Worm (Caenorhabditis elegans) whole organism, young adult: ENCODE measurements around the gene col-148.

Source experiments
- C17E4.6 ChIP-seq: fragments of 200-800 bp; sonication (Bioruptor generic); IDR thresholded peaks from 2 replicates; pipeline ENCODE4 v1.3.6; 2022; ENCODE audit warnings: missing genetic modification reagents, missing genetic modification characterization, missing compliant biosample characterization
- D2030.7 ChIP-seq: fragments of 200-800 bp; sonication (Bioruptor generic); IDR thresholded peaks from 2 replicates; pipeline ENCODE4 v1.3.6; 2022; ENCODE audit warnings: missing genetic modification reagents, missing genetic modification characterization, missing compliant biosample characterization
- F10E7.11 ChIP-seq: sonication (generic microtip); optimal IDR thresholded peaks from 2 replicates; lab custom pipeline; 2017; ENCODE audit warnings: mild to moderate bottlenecking, missing genetic modification characterization, moderate library complexity, missing compliant biosample characterization
- F22D6.2 ChIP-seq: sonication (generic microtip); optimal IDR thresholded peaks from 2 replicates; lab custom pipeline; 2016; ENCODE audit warnings: mild to moderate bottlenecking, missing genetic modification characterization, missing compliant biosample characterization
- F39B2.1 ChIP-seq: fragments of 200-800 bp; sonication (Bioruptor generic); IDR thresholded peaks from 2 replicates; pipeline ENCODE4 v1.3.6; 2022; ENCODE audit warnings: missing genetic modification reagents, missing genetic modification characterization, missing compliant biosample characterization
- T26A5.8 ChIP-seq: sonication (generic microtip); optimal IDR thresholded peaks from 2 replicates; lab custom pipeline; 2016; ENCODE audit warnings: missing genetic modification characterization, missing compliant biosample characterization
- Y53F4B.3 ChIP-seq: fragments of 200-800 bp; sonication (Bioruptor generic); IDR thresholded peaks from 2 replicates; pipeline ENCODE4 v1.3.6; 2022; ENCODE audit warnings: missing genetic modification reagents, missing genetic modification characterization, missing compliant biosample characterization
- Y56A3A.18 ChIP-seq: fragments of 200-800 bp; sonication (Bioruptor generic); IDR thresholded peaks from 2 replicates; pipeline ENCODE4 v1.3.6; 2022; ENCODE audit warnings: missing genetic modification reagents, missing genetic modification characterization, missing compliant biosample characterization
- akir-1 ChIP-seq: fragments of 200-800 bp; sonication (Bioruptor generic); optimal IDR thresholded peaks from 2 replicates; lab custom pipeline; 2018; ENCODE audit warnings: mild to moderate bottlenecking, missing genetic modification characterization, moderate library complexity, missing compliant biosample characterization
- attf-3 ChIP-seq: fragments of 200-800 bp; sonication (Bioruptor generic); conservative IDR thresholded peaks from 2 replicates; pipeline ENCODE4 v1.3.6; 2022; ENCODE audit warnings: missing genetic modification reagents, missing genetic modification characterization, missing compliant biosample characterization
- attf-5 ChIP-seq: fragments of 200-800 bp; sonication (Bioruptor generic); optimal IDR thresholded peaks from 2 replicates; lab custom pipeline; 2018; ENCODE audit warnings: mild to moderate bottlenecking, missing genetic modification characterization, missing compliant biosample characterization
- cebp-1 ChIP-seq, 2 experiments: fragments of 200-800 bp in 1 of 2; sonication (Bioruptor generic) in 1 of 2; sonication (generic microtip) in 1 of 2; IDR thresholded peaks in 1 of 2; optimal IDR thresholded peaks in 1 of 2; 2 replicates each; pipeline versions ENCODE4 v1.3.6 to Lab custom; 2017 to 2022; ENCODE audit warnings: missing compliant biosample characterization in 2 of 2, missing genetic modification characterization in 2 of 2, mild to moderate bottlenecking in 1 of 2, missing genetic modification reagents in 1 of 2, moderate library complexity in 1 of 2
- ceh-40 ChIP-seq: fragments of 200-800 bp; sonication (Bioruptor generic); IDR thresholded peaks from 2 replicates; pipeline ENCODE4 v1.3.6; 2022; ENCODE audit warnings: missing genetic modification characterization, missing compliant biosample characterization
- ceh-58 ChIP-seq: fragments of 200-800 bp; sonication (Bioruptor generic); IDR thresholded peaks from 2 replicates; pipeline ENCODE4 v1.3.6; 2022; ENCODE audit warnings: missing genetic modification characterization, missing compliant biosample characterization
- ceh-91 ChIP-seq: fragments of 200-800 bp; sonication (Bioruptor generic); IDR thresholded peaks from 2 replicates; pipeline ENCODE4 v1.3.6; 2022; ENCODE audit warnings: missing genetic modification reagents, missing genetic modification characterization, missing compliant biosample characterization
- die-1 ChIP-seq: sonication (generic microtip); optimal IDR thresholded peaks from 2 replicates; lab custom pipeline; 2016; ENCODE audit warnings: missing genotype, mild to moderate bottlenecking, missing genetic modification characterization, missing compliant biosample characterization
- dox-1 ChIP-seq: fragments of 200-800 bp; sonication (Bioruptor generic); IDR thresholded peaks from 2 replicates; pipeline ENCODE4 v1.3.6; 2022; ENCODE audit warnings: missing genetic modification reagents, missing genetic modification characterization, missing compliant biosample characterization
- dpl-1 ChIP-seq: fragments of 150-350 bp; optimal IDR thresholded peaks from 2 replicates; lab custom pipeline; 2014; ENCODE audit warnings: missing biosample characterization, missing genetic modification reagents, missing genetic modification characterization
- efl-1 ChIP-seq: fragments of 150-350 bp; optimal IDR thresholded peaks from 2 replicates; lab custom pipeline; 2014; ENCODE audit warnings: missing biosample characterization, missing genetic modification reagents, missing genetic modification characterization
- egl-44 ChIP-seq: fragments of 200-800 bp; sonication (Bioruptor generic); IDR thresholded peaks from 2 replicates; pipeline ENCODE4 v1.3.6; 2022; ENCODE audit warnings: missing genetic modification reagents, missing genetic modification characterization, missing compliant biosample characterization
- egrh-3 ChIP-seq: fragments of 200-800 bp; sonication (Bioruptor generic); IDR thresholded peaks from 2 replicates; pipeline ENCODE4 v1.3.6; 2022; ENCODE audit warnings: missing genetic modification reagents, missing genetic modification characterization, missing compliant biosample characterization
- gei-17 ChIP-seq: fragments of 200-800 bp; sonication (Bioruptor generic); optimal IDR thresholded peaks from 2 replicates; lab custom pipeline; 2018; ENCODE audit warnings: mild to moderate bottlenecking, missing genetic modification characterization, missing compliant biosample characterization
- hlh-12 ChIP-seq: sonication (generic microtip); optimal IDR thresholded peaks from 2 replicates; lab custom pipeline; 2016; ENCODE audit warnings: missing genetic modification characterization, missing compliant biosample characterization
- hrde-1 ChIP-seq: sonication (generic microtip); optimal IDR thresholded peaks from 2 replicates; lab custom pipeline; 2016; ENCODE audit warnings: missing genetic modification characterization, mild to moderate bottlenecking, missing compliant biosample characterization, moderate library complexity, missing genotype, missing genetic modification reagents, borderline replicate concordance
- lin-26 ChIP-seq: fragments of 200-800 bp; sonication (Bioruptor generic); IDR thresholded peaks from 2 replicates; pipeline ENCODE4 v1.3.6; 2022; ENCODE audit warnings: missing genetic modification reagents, missing genetic modification characterization, missing compliant biosample characterization
- lin-40 ChIP-seq: sonication (generic microtip); optimal IDR thresholded peaks from 2 replicates; lab custom pipeline; 2016; ENCODE audit warnings: missing genetic modification characterization, mild to moderate bottlenecking, missing compliant biosample characterization, missing genotype, missing genetic modification reagents
- lin-54 ChIP-seq: fragments of 200-800 bp; sonication (Bioruptor generic); optimal IDR thresholded peaks from 2 replicates; lab custom pipeline; 2018; ENCODE audit warnings: mild to moderate bottlenecking, missing genetic modification characterization, missing compliant biosample characterization
- lir-1 ChIP-seq: fragments of 200-800 bp; sonication (Bioruptor generic); conservative IDR thresholded peaks from 2 replicates; pipeline ENCODE4 v1.3.6; 2022; ENCODE audit warnings: missing genetic modification reagents, missing genetic modification characterization, missing compliant biosample characterization
- lsl-1 ChIP-seq: fragments of 200-800 bp; sonication (Bioruptor generic); optimal IDR thresholded peaks from 2 replicates; lab custom pipeline; 2018; ENCODE audit warnings: mild to moderate bottlenecking, missing genetic modification characterization, moderate library complexity, missing compliant biosample characterization
- madf-6 ChIP-seq: fragments of 200-800 bp; sonication (Bioruptor generic); IDR thresholded peaks from 2 replicates; pipeline ENCODE4 v1.3.6; 2022; ENCODE audit warnings: missing genetic modification reagents, missing genetic modification characterization, missing compliant biosample characterization
- madf-8 ChIP-seq: fragments of 200-800 bp; sonication (Bioruptor generic); conservative IDR thresholded peaks from 2 replicates; pipeline ENCODE4 v1.3.6; 2022; ENCODE audit warnings: missing genetic modification reagents, missing genetic modification characterization, missing compliant biosample characterization
- mes-4 ChIP-seq: sonication (generic microtip); optimal IDR thresholded peaks from 2 replicates; lab custom pipeline; 2016; ENCODE audit warnings: missing genotype, missing genetic modification characterization, missing compliant biosample characterization
- mxl-1 ChIP-seq: sonication (generic microtip); optimal IDR thresholded peaks from 2 replicates; lab custom pipeline; 2016; ENCODE audit warnings: missing genetic modification characterization, missing compliant biosample characterization
- nhr-120 ChIP-seq: fragments of 200-800 bp; sonication (Bioruptor generic); IDR thresholded peaks from 2 replicates; pipeline ENCODE4 v1.3.6; 2022; ENCODE audit warnings: missing genetic modification characterization, missing compliant biosample characterization
- nhr-179 ChIP-seq: sonication (generic microtip); optimal IDR thresholded peaks from 2 replicates; lab custom pipeline; 2016; ENCODE audit warnings: mild to moderate bottlenecking, missing genetic modification characterization, missing compliant biosample characterization
- nhr-80 ChIP-seq: sonication (generic microtip); optimal IDR thresholded peaks from 2 replicates; lab custom pipeline; 2016; ENCODE audit warnings: missing genetic modification characterization, missing compliant biosample characterization
- pha-4 ChIP-seq: fragments of 150-350 bp; sonication (generic microtip); optimal IDR thresholded peaks from 2 replicates; lab custom pipeline; 2014; ENCODE audit warnings: missing biosample characterization, missing genetic modification reagents, missing genetic modification characterization
- repo-1 ChIP-seq: sonication (generic microtip); optimal IDR thresholded peaks from 2 replicates; lab custom pipeline; 2017; ENCODE audit warnings: mild to moderate bottlenecking, missing genetic modification characterization, missing compliant biosample characterization
- rpc-1 ChIP-seq, 2 experiments: fragments of 150-350 bp in 1 of 2; sonication (generic microtip) in 1 of 2; optimal IDR thresholded peaks; 2 replicates each; lab custom pipeline; 2014 to 2018; ENCODE audit warnings: missing biosample characterization in 1 of 2, missing genetic modification characterization in 1 of 2, missing genetic modification reagents in 1 of 2, missing genotype in 1 of 2
- sea-2 ChIP-seq: fragments of 200-800 bp; sonication (Bioruptor generic); IDR thresholded peaks from 2 replicates; pipeline ENCODE4 v1.3.6; 2022; ENCODE audit warnings: missing genetic modification characterization, missing compliant biosample characterization
- somi-1 ChIP-seq: fragments of 200-800 bp; sonication (Bioruptor generic); optimal IDR thresholded peaks from 2 replicates; lab custom pipeline; 2018; ENCODE audit warnings: mild to moderate bottlenecking, missing genetic modification characterization, missing compliant biosample characterization
- sptf-2 ChIP-seq: fragments of 200-800 bp; sonication (Bioruptor generic); optimal IDR thresholded peaks from 2 replicates; lab custom pipeline; 2018; ENCODE audit warnings: mild to moderate bottlenecking, missing genetic modification characterization, missing compliant biosample characterization
- ztf-18 ChIP-seq: sonication (generic microtip); optimal IDR thresholded peaks from 2 replicates; lab custom pipeline; 2016; ENCODE audit warnings: missing genotype, mild to moderate bottlenecking, missing genetic modification characterization, missing compliant biosample characterization
- ztf-22 ChIP-seq: fragments of 200-800 bp; sonication (Bioruptor generic); optimal IDR thresholded peaks from 2 replicates; lab custom pipeline; 2018; ENCODE audit warnings: mild to moderate bottlenecking, missing genetic modification characterization, moderate library complexity, missing compliant biosample characterization

col-148 gene

ce11 chrV:10206502-10206901 lies 35.1 kb upstream of the col-148 start, which contains the start of gene rpc-25:
Gene rpc-25, minus strand, starts transcription at chrV:10206602.
- TF ChIP-seq mes-4 (no peak), pha-4 (tag; lab: Kevin White, UChicago) (no peak), Y56A3A.18 (no peak), nhr-80 (no peak), madf-6 (GFP tag; lab: Robert Waterston, UW) (0 out of 2 replicates have a peak, but pooled peaks have one; percentile 24), hrde-1 (tag; lab: Kevin White, UChicago) (peak; percentile 19)
- TF ChIP-seq, all 124 proteins: peak for 2

- no peak for TF ChIP-seq dox-1 (GFP tag; lab: Robert Waterston, UW)
- no peak for TF ChIP-seq dpl-1
- TF ChIP-seq egrh-3 (GFP tag; lab: Robert Waterston, UW): no peak
- no peak for TF ChIP-seq T26A5.8 (tag; lab: Kevin White, UChicago)
- TF ChIP-seq die-1 (tag; lab: Kevin White, UChicago): no peak
- TF ChIP-seq mxl-1: no peak
- no peak for TF ChIP-seq rpc-1 (optimal IDR thresholded peaks at IDR 0.05; lab: Kevin White, UChicago)
- no peak for TF ChIP-seq rpc-1 (tag; optimal IDR thresholded peaks at IDR 0.05; lab: Kevin White, UChicago)
- no peak for TF ChIP-seq nhr-120
- no peak for TF ChIP-seq madf-8 (GFP tag; lab: Robert Waterston, UW)
- no peak for TF ChIP-seq lin-54
Observed at ce11 chrV:10210244-10210643, 31.3 kb upstream of the col-148 start, which contains the start of gene tftc-3. Gene tftc-3, minus strand, starts transcription at chrV:10210344.

ce11 chrV:10212027-10212426 lies 29.5 kb upstream of the col-148 start, which contains the start of gene zhit-3:
Gene zhit-3, minus strand, starts transcription at chrV:10212127.
- no peak for TF ChIP-seq attf-5 (GFP tag; lab: Kevin White, UChicago)
- no peak for TF ChIP-seq Y53F4B.3 (GFP tag; lab: Robert Waterston, UW)
- TF ChIP-seq somi-1 (GFP tag; lab: Kevin White, UChicago): no peak
- no peak for TF ChIP-seq nhr-80
- TF ChIP-seq cebp-1 (GFP tag; IDR thresholded peaks at IDR 0.05; lab: Robert Waterston, UW): no peak
- TF ChIP-seq cebp-1 (tag; optimal IDR thresholded peaks at IDR 0.05; lab: Kevin White, UChicago): no peak
- no peak for TF ChIP-seq akir-1 (GFP tag; lab: Kevin White, UChicago)
- TF ChIP-seq attf-3: no peak
- TF ChIP-seq efl-1 (GFP tag; lab: Kevin White, UChicago): no peak
- no peak for TF ChIP-seq F39B2.1 (GFP tag; lab: Robert Waterston, UW)
- TF ChIP-seq ceh-91 (GFP tag; lab: Robert Waterston, UW): no peak
- no peak for TF ChIP-seq ceh-40 (GFP tag; lab: Robert Waterston, UW)
- TF ChIP-seq lin-26: no peak

- TF ChIP-seq pha-4 (tag; lab: Kevin White, UChicago) (no peak), D2030.7 (GFP tag; lab: Robert Waterston, UW) (no peak), nhr-179 (tag; lab: Kevin White, UChicago) (no peak), lin-40 (tag; lab: Kevin White, UChicago) (no peak), lsl-1 (peak; percentile 34)
Observed at ce11 chrV:10212627-10213026, 28.9 kb upstream of the col-148 start, which contains the start of gene hpo-40. Gene hpo-40, plus strand, starts transcription at chrV:10212927.

ce11 chrV:10216724-10217123 lies 24.8 kb upstream of the col-148 start, which contains the start of gene ZK856.14:
Gene ZK856.14, plus strand, starts transcription at chrV:10217024.
- no peak for TF ChIP-seq C17E4.6
- no peak for TF ChIP-seq ztf-18 (tag; lab: Kevin White, UChicago)
- TF ChIP-seq F10E7.11: no peak
- TF ChIP-seq F22D6.2: no peak
- no peak for TF ChIP-seq sptf-2 (GFP tag; lab: Kevin White, UChicago)
- no peak for TF ChIP-seq egl-44 (GFP tag; lab: Robert Waterston, UW)
- TF ChIP-seq ztf-22 (GFP tag; lab: Kevin White, UChicago): no peak
- TF ChIP-seq hlh-12 (tag; lab: Kevin White, UChicago): no peak
- TF ChIP-seq egrh-3 (GFP tag; lab: Robert Waterston, UW): no peak
- TF ChIP-seq F39B2.1 (GFP tag; lab: Robert Waterston, UW): no peak
- TF ChIP-seq ceh-58: no peak
- no peak for TF ChIP-seq repo-1 (tag; lab: Kevin White, UChicago)
- TF ChIP-seq gei-17 (GFP tag; lab: Kevin White, UChicago): no peak
- no peak for TF ChIP-seq lir-1 (GFP tag; lab: Robert Waterston, UW)
- TF ChIP-seq sea-2 (GFP tag; lab: Robert Waterston, UW): no peak
- TF ChIP-seq, all 124 proteins: peak for 0
